Fruit fly (Drosophila melanogaster): Measurements from ENCODE around the gene CG5447.

- TF ChIP-seq ovo (GFP tag; optimal IDR thresholded peaks at IDR 0.05) (no peak), pad (GFP tag; optimal IDR thresholded peaks at IDR 0.05) (no peak), toe (GFP tag; optimal IDR thresholded peaks at IDR 0.05) (no peak), cnc (optimal IDR thresholded peaks at IDR 0.05) (no peak), Clk (GFP tag; optimal IDR thresholded peaks at IDR 0.05) (no peak), CG12768 (GFP tag; optimal IDR thresholded peaks at IDR 0.05) (no peak)
These were observed 3.5 kb downstream of the CG5447 start, which contains the start of gene Pdf for dm6 chr3R:26455838-26456237.

Measured in whole organism, adult.